Fruit fly (Drosophila melanogaster) whole organism, embryonic: ENCODE data around the gene CG6733.

Experiments
- Bdp1 ChIP-seq: fragments of 200-800 bp; sonication (Bioruptor generic); optimal IDR thresholded peaks from 3 replicates; lab custom pipeline; 2016; ENCODE audit warnings: missing biosample characterization, missing genetic modification characterization
- BtbVII ChIP-seq: fragments of 200-800 bp; sonication (Bioruptor generic); optimal IDR thresholded peaks from 3 replicates; lab custom pipeline; 2017; ENCODE audit warnings: missing biosample characterization, mild to moderate bottlenecking, missing genetic modification characterization
- CG10147 ChIP-seq: fragments of 200-800 bp; sonication (Bioruptor generic); optimal IDR thresholded peaks from 2 replicates; lab custom pipeline; 2019; ENCODE audit warnings: missing biosample characterization, mild to moderate bottlenecking, missing genetic modification characterization, moderate library complexity
- CG10462 ChIP-seq: fragments of 200-800 bp; sonication (Bioruptor generic); optimal IDR thresholded peaks from 2 replicates; lab custom pipeline; 2016; ENCODE audit warnings: missing biosample characterization, missing genetic modification characterization
- CG10654 ChIP-seq: fragments of 200-800 bp; sonication (Bioruptor generic); optimal IDR thresholded peaks from 2 replicates; lab custom pipeline; 2016; ENCODE audit warnings: missing biosample characterization, missing genetic modification characterization
- CG13123 ChIP-seq: fragments of 200-800 bp; sonication (Bioruptor generic); optimal IDR thresholded peaks from 2 replicates; lab custom pipeline; 2016; ENCODE audit warnings: missing biosample characterization, missing genetic modification characterization
- CG13296 ChIP-seq: fragments of 200-800 bp; sonication (Bioruptor generic); optimal IDR thresholded peaks from 3 replicates; lab custom pipeline; 2018; ENCODE audit warnings: missing biosample characterization, mild to moderate bottlenecking, missing genetic modification characterization
- CG15011 ChIP-seq: fragments of 200-800 bp; sonication (Bioruptor generic); optimal IDR thresholded peaks from 3 replicates; lab custom pipeline; 2018; ENCODE audit warnings: missing biosample characterization, mild to moderate bottlenecking, missing genetic modification characterization
- CG15269 ChIP-seq: fragments of 200-800 bp; sonication (Bioruptor generic); optimal IDR thresholded peaks from 2 replicates; lab custom pipeline; 2018; ENCODE audit warnings: missing biosample characterization, mild to moderate bottlenecking, missing genetic modification characterization, moderate library complexity
- CG15696 ChIP-seq: fragments of 200-800 bp; sonication (Bioruptor generic); optimal IDR thresholded peaks from 2 replicates; lab custom pipeline; 2019; ENCODE audit warnings: missing biosample characterization, mild to moderate bottlenecking, missing genetic modification characterization, moderate library complexity
- CG1602 ChIP-seq: fragments of 200-800 bp; sonication (Bioruptor generic); optimal IDR thresholded peaks from 3 replicates; lab custom pipeline; 2016; ENCODE audit warnings: missing biosample characterization, missing genetic modification characterization
- CG1647 ChIP-seq: fragments of 200-800 bp; sonication (Bioruptor generic); optimal IDR thresholded peaks from 3 replicates; lab custom pipeline; 2016; ENCODE audit warnings: missing biosample characterization, missing genetic modification characterization
- CG18599 ChIP-seq: fragments of 200-800 bp; sonication (Bioruptor generic); optimal IDR thresholded peaks from 3 replicates; lab custom pipeline; 2017; ENCODE audit warnings: missing biosample characterization, missing genetic modification characterization, mild to moderate bottlenecking, moderate library complexity, missing genetic modification reagents
- CG2116 ChIP-seq: fragments of 200-800 bp; sonication (Bioruptor generic); optimal IDR thresholded peaks from 3 replicates; lab custom pipeline; 2018; ENCODE audit warnings: missing biosample characterization, mild to moderate bottlenecking, missing genetic modification characterization
- CG2712 ChIP-seq: fragments of 200-800 bp; optimal IDR thresholded peaks from 3 replicates; lab custom pipeline; 2019; ENCODE audit warnings: missing biosample characterization, mild to moderate bottlenecking, missing genetic modification characterization, moderate library complexity
- CG3065 ChIP-seq: fragments of 200-800 bp; sonication (Bioruptor generic); optimal IDR thresholded peaks from 2 replicates; lab custom pipeline; 2016; ENCODE audit warnings: missing biosample characterization, missing genetic modification characterization
- CG31388 ChIP-seq: fragments of 200-800 bp; sonication (Bioruptor generic); optimal IDR thresholded peaks from 2 replicates; lab custom pipeline; 2016; ENCODE audit warnings: missing biosample characterization, missing genetic modification characterization
- CG3838 ChIP-seq: fragments of 200-800 bp; sonication (Bioruptor generic); optimal IDR thresholded peaks from 3 replicates; lab custom pipeline; 2016; ENCODE audit warnings: missing biosample characterization, missing genetic modification characterization
- CG4707 ChIP-seq: fragments of 200-800 bp; sonication (Bioruptor generic); optimal IDR thresholded peaks from 2 replicates; lab custom pipeline; 2018; ENCODE audit warnings: missing biosample characterization, mild to moderate bottlenecking, missing genetic modification characterization, moderate library complexity
- CG8281 ChIP-seq: fragments of 200-800 bp; sonication (Bioruptor generic); optimal IDR thresholded peaks from 2 replicates; lab custom pipeline; 2018; ENCODE audit warnings: missing biosample characterization, mild to moderate bottlenecking, missing genetic modification characterization, moderate library complexity
- D ChIP-seq, 2 experiments: fragments of 200-800 bp in 1 of 2; fragments of >200 bp in 1 of 2; sonication (Bioruptor generic) in 1 of 2; optimal IDR thresholded peaks; 2 replicates in 1 of 2; 3 replicates in 1 of 2; lab custom pipeline; 2017; ENCODE audit warnings: mild to moderate bottlenecking in 1 of 2, missing biosample characterization in 1 of 2, missing genetic modification characterization in 1 of 2, missing genetic modification reagents in 1 of 2
- Dll ChIP-seq: fragments of 200-800 bp; sonication (Bioruptor generic); IDR thresholded peaks from 4 replicates; pipeline ENCODE4 v1.3.6; 2022; ENCODE audit warnings: missing biosample characterization, missing genetic modification characterization; ENCODE audit not compliant: partially characterized antibody
- E2f2 ChIP-seq: fragments of 200-800 bp; sonication (Bioruptor generic); IDR thresholded peaks from 2 replicates; pipeline ENCODE4 v1.3.6; 2022; ENCODE audit warnings: missing biosample characterization, missing genetic modification characterization
- Fer1 ChIP-seq: fragments of 200-800 bp; sonication (Bioruptor generic); optimal IDR thresholded peaks from 2 replicates; lab custom pipeline; 2017; ENCODE audit warnings: missing biosample characterization, mild to moderate bottlenecking, missing genetic modification characterization
- Gsc ChIP-seq: fragments of 200-800 bp; sonication (Bioruptor generic); IDR thresholded peaks from 2 replicates; pipeline ENCODE4 v1.3.6; 2022; ENCODE audit warnings: missing biosample characterization, missing genetic modification characterization
- H2.0 ChIP-seq: fragments of 200-800 bp; sonication (Bioruptor generic); IDR thresholded peaks from 2 replicates; pipeline ENCODE4 v1.3.6; 2022; ENCODE audit warnings: missing biosample characterization, missing genetic modification characterization
- Hr51 ChIP-seq, 2 experiments: fragments of 200-800 bp; sonication (Bioruptor generic); optimal IDR thresholded peaks; 2 replicates in 1 of 2; 3 replicates in 1 of 2; lab custom pipeline; 2016 to 2018; ENCODE audit warnings: missing biosample characterization in 2 of 2, missing genetic modification characterization in 2 of 2, mild to moderate bottlenecking in 1 of 2, moderate library complexity in 1 of 2
- Lhr ChIP-seq: fragments of 200-800 bp; sonication (Bioruptor generic); optimal IDR thresholded peaks from 3 replicates; lab custom pipeline; 2017; ENCODE audit warnings: mild to moderate bottlenecking, missing biosample characterization, missing genetic modification reagents, missing genetic modification characterization
- Nf-YA ChIP-seq: fragments of 200-800 bp; sonication (Bioruptor generic); IDR thresholded peaks from 2 replicates; pipeline ENCODE4 v1.3.6; 2022; ENCODE audit warnings: missing biosample characterization, missing genetic modification characterization
- Oaz ChIP-seq: fragments of 200-800 bp; sonication (Bioruptor generic); IDR thresholded peaks from 2 replicates; pipeline ENCODE4 v1.3.6; 2022; ENCODE audit warnings: missing biosample characterization, missing genetic modification characterization
- Trl ChIP-seq, 3 experiments: fragments of >200 bp in 2 of 3; fragments of 200-800 bp in 1 of 3; sonication (Bioruptor generic) in 1 of 3; optimal IDR thresholded peaks; 2 replicates in 1 of 3; 3 replicates in 2 of 3; lab custom pipeline; 2016 to 2017; ENCODE audit warnings: missing biosample characterization in 1 of 3, missing genetic modification characterization in 1 of 3
- Vsx1 ChIP-seq: fragments of 200-800 bp; sonication (Bioruptor generic); optimal IDR thresholded peaks from 2 replicates; lab custom pipeline; 2017; ENCODE audit warnings: missing biosample characterization, mild to moderate bottlenecking, missing genetic modification characterization, missing genetic modification reagents
- bigmax ChIP-seq: fragments of 200-800 bp; sonication (Bioruptor generic); optimal IDR thresholded peaks from 2 replicates; lab custom pipeline; 2018; ENCODE audit warnings: missing biosample characterization, mild to moderate bottlenecking, missing genetic modification characterization
- dan ChIP-seq: fragments of 200-800 bp; sonication (Bioruptor generic); IDR thresholded peaks from 2 replicates; pipeline ENCODE4 v1.3.6; 2022; ENCODE audit warnings: missing biosample characterization, missing genetic modification characterization
- fd3F ChIP-seq: fragments of 200-800 bp; sonication (Bioruptor generic); optimal IDR thresholded peaks from 2 replicates; lab custom pipeline; 2018; ENCODE audit warnings: missing biosample characterization, mild to moderate bottlenecking, missing genetic modification characterization, moderate library complexity
- grn ChIP-seq: fragments of 200-800 bp; sonication (Bioruptor generic); optimal IDR thresholded peaks from 3 replicates; lab custom pipeline; 2017; ENCODE audit warnings: missing biosample characterization, missing genetic modification characterization
- gt ChIP-seq: fragments of 200-800 bp; sonication (Bioruptor generic); IDR thresholded peaks from 2 replicates; pipeline ENCODE4 v1.3.6; 2022; ENCODE audit warnings: missing biosample characterization, missing genetic modification characterization
- inv ChIP-seq: fragments of 200-800 bp; sonication (Bioruptor generic); IDR thresholded peaks from 2 replicates; pipeline ENCODE4 v1.3.6; 2022; ENCODE audit warnings: missing biosample characterization, missing genetic modification characterization; ENCODE audit not compliant: partially characterized antibody
- ken ChIP-seq: fragments of 200-800 bp; sonication (Bioruptor generic); IDR thresholded peaks from 3 replicates; pipeline ENCODE4 v1.3.6; 2022; ENCODE audit warnings: missing biosample characterization, missing genetic modification characterization
- nom ChIP-seq: fragments of 200-800 bp; sonication (Bioruptor generic); optimal IDR thresholded peaks from 2 replicates; lab custom pipeline; 2017; ENCODE audit warnings: missing biosample characterization, missing genetic modification characterization, mild to moderate bottlenecking, moderate library complexity, missing genetic modification reagents
- oc ChIP-seq: fragments of 200-800 bp; sonication (Bioruptor generic); optimal IDR thresholded peaks from 2 replicates; lab custom pipeline; 2018; ENCODE audit warnings: missing biosample characterization, mild to moderate bottlenecking, missing genetic modification characterization, moderate library complexity
- pan ChIP-seq, 4 experiments: fragments of >200 bp in 3 of 4; fragments of 200-800 bp in 1 of 4; sonication (Bioruptor generic) in 1 of 4; optimal IDR thresholded peaks in 3 of 4; IDR thresholded peaks in 1 of 4; 2 replicates each; pipeline versions ENCODE4 v1.3.6 to Lab custom; 2017 to 2022; ENCODE audit warnings: missing biosample characterization in 2 of 4, missing genetic modification characterization in 2 of 4, mixed read lengths in 1 of 4
- repo ChIP-seq: fragments of 200-800 bp; sonication (Bioruptor generic); optimal IDR thresholded peaks from 2 replicates; lab custom pipeline; 2016; ENCODE audit warnings: missing biosample characterization, missing genetic modification characterization
- sd ChIP-seq: fragments of 200-800 bp; sonication (Bioruptor generic); optimal IDR thresholded peaks from 3 replicates; lab custom pipeline; 2018; ENCODE audit warnings: missing biosample characterization, mild to moderate bottlenecking, missing genetic modification characterization, moderate library complexity
- sqz ChIP-seq: fragments of 200-800 bp; sonication (Bioruptor generic); optimal IDR thresholded peaks from 3 replicates; lab custom pipeline; 2018; ENCODE audit warnings: missing biosample characterization, mild to moderate bottlenecking, missing genetic modification characterization
- unpg ChIP-seq: fragments of 200-800 bp; sonication (Bioruptor generic); optimal IDR thresholded peaks from 3 replicates; lab custom pipeline; 2018; ENCODE audit warnings: missing biosample characterization, mild to moderate bottlenecking, missing genetic modification characterization, moderate library complexity
- vnd ChIP-seq: fragments of 200-800 bp; sonication (Bioruptor generic); IDR thresholded peaks from 3 replicates; pipeline ENCODE4 v1.3.6; 2022; ENCODE audit warnings: missing biosample characterization, missing genetic modification characterization; ENCODE audit not compliant: partially characterized antibody
- z ChIP-seq: fragments of 200-800 bp; sonication (Bioruptor generic); IDR thresholded peaks from 3 replicates; pipeline ENCODE4 v1.3.6; 2022; ENCODE audit warnings: missing biosample characterization, missing genetic modification characterization

Gene CG6733

dm6 chr3R:23048690-23049118 lies 48.8 kb upstream of the CG6733 start (continued):
- TF ChIP-seq CG15696 (tag; lab: Kevin White, UChicago) (peak; percentile 27), CG1647 (peak; percentile 12), CG18599 (peak; percentile 64), z (peak; percentile 90), Lhr (GFP tag; lab: Kevin White, UChicago) (peak; percentile 38), nom (GFP tag; lab: Kevin White, UChicago) (peak; percentile 36), CG8281 (tag; lab: Kevin White, UChicago) (peak; percentile 66), CG10147 (GFP tag; lab: Kevin White, UChicago) (peak; percentile 45), Nf-YA (GFP tag; lab: Robert Waterston, UW) (no peak), Hr51 (GFP tag; optimal IDR thresholded peaks at IDR 0.05; lab: Kevin White, UChicago) (peak; percentile 25 to 87), CG2116 (GFP tag; lab: Kevin White, UChicago) (peak; percentile 24), vnd (GFP tag; lab: Robert Waterston, UW) (no peak), fd3F (GFP tag; lab: Kevin White, UChicago) (peak; percentile 79), CG3065 (GFP tag; lab: Kevin White, UChicago) (no peak), sqz (GFP tag; lab: Kevin White, UChicago) (peak; percentile 46), CG31388 (peak; percentile 4), bigmax (no peak), CG13123 (GFP tag; lab: Kevin White, UChicago) (no peak), oc (peak; percentile 66), dan (GFP tag; lab: Robert Waterston, UW) (no peak), unpg (peak; percentile 88), ken (GFP tag; lab: Robert Waterston, UW) (0 out of 3 replicates have a peak, but pooled peaks have one; percentile 32), CG15011 (peak; percentile 40), CG10654 (peak; percentile 41), Oaz (GFP tag; lab: Robert Waterston, UW) (peak; percentile 54; the same call in 1 of the 2 replicates), Trl (optimal IDR thresholded peaks at IDR 0.05; lab: Kevin White, UChicago) (no peak), Trl (GFP tag; optimal IDR thresholded peaks at IDR 0.05; lab: Kevin White, UChicago) (peak; percentile 57), CG15269 (tag; lab: Kevin White, UChicago) (peak; percentile 85), Vsx1 (GFP tag; lab: Kevin White, UChicago) (peak; percentile 73), gt (GFP tag; lab: Robert Waterston, UW) (no peak), Fer1 (GFP tag; lab: Kevin White, UChicago) (peak; percentile 72), CG4707 (GFP tag; lab: Kevin White, UChicago) (no peak), Gsc (0 out of 2 replicates have a peak, but pooled peaks have one; percentile 32), CG2712 (peak; percentile 88), Dll (GFP tag; lab: Robert Waterston, UW) (no peak), grn (GFP tag; lab: Kevin White, UChicago) (peak; percentile 68), H2.0 (peak; percentile 52; the same call in 1 of the 2 replicates), CG3838 (GFP tag; lab: Kevin White, UChicago) (no peak), CG1602 (GFP tag; lab: Kevin White, UChicago) (peak; percentile 48), sd (peak; percentile 42), BtbVII (GFP tag; lab: Kevin White, UChicago) (peak; percentile 16), D (optimal IDR thresholded peaks at IDR 0.05; lab: Kevin White, UChicago) (no peak), D (GFP tag; optimal IDR thresholded peaks at IDR 0.05; lab: Kevin White, UChicago) (peak; percentile 74), pan (optimal IDR thresholded peaks at IDR 0.05; lab: Kevin White, UChicago) (no peak), pan (GFP tag; optimal IDR thresholded peaks at IDR 0.05 in 1 of 2, IDR thresholded peaks at IDR 0.05 in 1 of 2) (peak in 1 of 2 experiments; percentile 53), repo (GFP tag; lab: Kevin White, UChicago) (peak; percentile 14), E2f2 (GFP tag; lab: Robert Waterston, UW) (peak; percentile 59; the same call in 1 of the 2 replicates), Bdp1 (no peak), CG10462 (GFP tag; lab: Kevin White, UChicago) (peak; percentile 44), inv (GFP tag; lab: Robert Waterston, UW) (no peak), CG13296 (GFP tag; lab: Kevin White, UChicago) (peak; percentile 81)
